Fruit fly (Drosophila melanogaster): Measurements from ENCODE around the gene Cip4.

The Cip4 gene

dm6 chr3L:4403180-4403769 lies 39.4 kb upstream of the Cip4 start, which contains the start of gene Syx17 (continued):
- TF ChIP-seq fd59A (GFP tag; optimal IDR thresholded peaks at IDR 0.05): no peak
- peak; percentile 55; the same call in 1 of the 2 replicates for TF ChIP-seq CG11294 (GFP tag; IDR thresholded peaks at IDR 0.05)
- peak; percentile 99 for TF ChIP-seq svp (GFP tag)
- peak; percentile 77 for TF ChIP-seq eg (GFP tag; IDR thresholded peaks at IDR 0.05)
- TF ChIP-seq OdsH (GFP tag; optimal IDR thresholded peaks at IDR 0.05): peak; percentile 57
- peak; percentile 57 for TF ChIP-seq CG6276 (GFP tag; optimal IDR thresholded peaks at IDR 0.05)
- TF ChIP-seq CG34406 (GFP tag; optimal IDR thresholded peaks at IDR 0.05): peak; percentile 36
- TF ChIP-seq CG11762 (GFP tag; optimal IDR thresholded peaks at IDR 0.05; ENCODE audit: insufficient read depth): peak; percentile 12
- TF ChIP-seq CG7368 (GFP tag; optimal IDR thresholded peaks at IDR 0.05): no peak
- TF ChIP-seq CG6854 (GFP tag; optimal IDR thresholded peaks at IDR 0.05): no peak
- peak; percentile 11 for TF ChIP-seq Ets21C (GFP tag; optimal IDR thresholded peaks at IDR 0.05)
- peak; percentile 47 for TF ChIP-seq CG10669 (GFP tag; optimal IDR thresholded peaks at IDR 0.05)
- TF ChIP-seq fd85E (GFP tag; optimal IDR thresholded peaks at IDR 0.05): no peak
- TF ChIP-seq fkh (GFP tag; optimal IDR thresholded peaks at IDR 0.05): peak; percentile 88
- TF ChIP-seq Met (GFP tag; optimal IDR thresholded peaks at IDR 0.05): peak; percentile 31
- no peak for TF ChIP-seq CG8319 (GFP tag; optimal IDR thresholded peaks at IDR 0.05)
- no peak for TF ChIP-seq Blimp-1 (GFP tag; optimal IDR thresholded peaks at IDR 0.05)
- TF ChIP-seq CG31627 (GFP tag; optimal IDR thresholded peaks at IDR 0.05): peak; percentile 65
- peak; percentile 66 for TF ChIP-seq Hr4 (GFP tag; optimal IDR thresholded peaks at IDR 0.05)
- peak; percentile 5 for TF ChIP-seq CG11902 (GFP tag; optimal IDR thresholded peaks at IDR 0.05)
- peak; percentile 59 for TF ChIP-seq CG32006 (GFP tag; optimal IDR thresholded peaks at IDR 0.05)
- TF ChIP-seq Lpt (GFP tag; optimal IDR thresholded peaks at IDR 0.05): peak; percentile 33
- TF ChIP-seq CG9139 (GFP tag; optimal IDR thresholded peaks at IDR 0.05): no peak
- peak; percentile 63 for TF ChIP-seq net (GFP tag; optimal IDR thresholded peaks at IDR 0.05)

- no peak for TF ChIP-seq CG6163 (GFP tag; IDR thresholded peaks at IDR 0.05)
- no peak for TF ChIP-seq CG9139 (GFP tag; optimal IDR thresholded peaks at IDR 0.05)
These were observed 37.3 kb upstream of the Cip4 start for dm6 chr3L:4401241-4401640.

DNA sequence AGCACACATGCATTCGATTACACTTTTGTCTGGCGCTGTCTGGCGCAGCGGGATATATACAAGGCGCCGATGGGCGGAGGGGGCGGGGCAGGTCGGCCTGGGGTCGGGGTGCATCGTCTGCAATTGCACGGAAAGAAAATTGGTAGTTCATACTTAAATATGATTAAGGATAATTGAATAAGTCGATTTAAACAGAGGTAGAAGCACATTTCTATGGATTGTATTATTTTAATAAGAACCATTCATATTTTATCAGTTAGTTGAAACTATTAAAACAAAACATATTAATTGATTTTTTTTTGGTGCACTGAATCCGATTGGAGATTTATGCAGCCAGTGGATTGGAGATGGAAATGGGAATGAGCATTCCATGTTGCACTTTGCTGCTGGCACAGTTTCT lies 36.0 kb upstream of the Cip4 start:
- TF ChIP-seq fkh (GFP tag; optimal IDR thresholded peaks at IDR 0.05): no peak
- TF ChIP-seq CG6792 (GFP tag; optimal IDR thresholded peaks at IDR 0.05): peak; percentile 26
- TF ChIP-seq OdsH (GFP tag; optimal IDR thresholded peaks at IDR 0.05): peak; percentile 15
- no peak for TF ChIP-seq Eip93F (GFP tag; optimal IDR thresholded peaks at IDR 0.05)
- TF ChIP-seq Eip78C (GFP tag): peak; percentile 53
- no peak for TF ChIP-seq Sox15 (GFP tag; optimal IDR thresholded peaks at IDR 0.05)
- peak; percentile 1 for TF ChIP-seq cyc (GFP tag; optimal IDR thresholded peaks at IDR 0.05)
- TF ChIP-seq topi (GFP tag; optimal IDR thresholded peaks at IDR 0.05): peak; percentile 7
- no peak for TF ChIP-seq pdm3 (GFP tag; optimal IDR thresholded peaks at IDR 0.05)
- no peak for TF ChIP-seq dac (GFP tag; optimal IDR thresholded peaks at IDR 0.05)
- no peak for TF ChIP-seq CG11294 (GFP tag; IDR thresholded peaks at IDR 0.05)
- TF ChIP-seq CG3032 (tag; optimal IDR thresholded peaks at IDR 0.05): no peak
- no peak for TF ChIP-seq achi (GFP tag; optimal IDR thresholded peaks at IDR 0.05)
- TF ChIP-seq Met (GFP tag; optimal IDR thresholded peaks at IDR 0.05): peak; percentile 2
- TF ChIP-seq CG32006 (GFP tag; optimal IDR thresholded peaks at IDR 0.05): peak; percentile 14
- peak; percentile 62 for TF ChIP-seq svp (GFP tag)
- peak; percentile 13 for TF ChIP-seq esn (GFP tag; optimal IDR thresholded peaks at IDR 0.05)
- no peak for TF ChIP-seq CG10669 (GFP tag; optimal IDR thresholded peaks at IDR 0.05)
- TF ChIP-seq CG3919 (GFP tag; optimal IDR thresholded peaks at IDR 0.05): peak; percentile 12
- TF ChIP-seq Smox (GFP tag; optimal IDR thresholded peaks at IDR 0.05): peak; percentile 4
- 0 out of 3 replicates have a peak, but pooled peaks have one; percentile 18 for TF ChIP-seq CG8119 (GFP tag; IDR thresholded peaks at IDR 0.05)
- TF ChIP-seq CG6163 (GFP tag; IDR thresholded peaks at IDR 0.05): no peak
- TF ChIP-seq CG8319 (GFP tag; optimal IDR thresholded peaks at IDR 0.05): peak; percentile 11
- peak; percentile 16 for TF ChIP-seq acj6 (GFP tag; optimal IDR thresholded peaks at IDR 0.05)

Data from whole organism, prepupa.